Fruit fly (Drosophila melanogaster) S2 (cell line): ENCODE measurements around the gene Adar.

Experiments used
- CG8478 ChIP-seq: fragments of >200 bp; optimal IDR thresholded peaks from 2 replicates; lab custom pipeline; 2018
- CTCF ChIP-seq, 2 experiments: fragments of >200 bp; optimal IDR thresholded peaks; 2 replicates each; lab custom pipeline; 2018

Gene Adar

DNA sequence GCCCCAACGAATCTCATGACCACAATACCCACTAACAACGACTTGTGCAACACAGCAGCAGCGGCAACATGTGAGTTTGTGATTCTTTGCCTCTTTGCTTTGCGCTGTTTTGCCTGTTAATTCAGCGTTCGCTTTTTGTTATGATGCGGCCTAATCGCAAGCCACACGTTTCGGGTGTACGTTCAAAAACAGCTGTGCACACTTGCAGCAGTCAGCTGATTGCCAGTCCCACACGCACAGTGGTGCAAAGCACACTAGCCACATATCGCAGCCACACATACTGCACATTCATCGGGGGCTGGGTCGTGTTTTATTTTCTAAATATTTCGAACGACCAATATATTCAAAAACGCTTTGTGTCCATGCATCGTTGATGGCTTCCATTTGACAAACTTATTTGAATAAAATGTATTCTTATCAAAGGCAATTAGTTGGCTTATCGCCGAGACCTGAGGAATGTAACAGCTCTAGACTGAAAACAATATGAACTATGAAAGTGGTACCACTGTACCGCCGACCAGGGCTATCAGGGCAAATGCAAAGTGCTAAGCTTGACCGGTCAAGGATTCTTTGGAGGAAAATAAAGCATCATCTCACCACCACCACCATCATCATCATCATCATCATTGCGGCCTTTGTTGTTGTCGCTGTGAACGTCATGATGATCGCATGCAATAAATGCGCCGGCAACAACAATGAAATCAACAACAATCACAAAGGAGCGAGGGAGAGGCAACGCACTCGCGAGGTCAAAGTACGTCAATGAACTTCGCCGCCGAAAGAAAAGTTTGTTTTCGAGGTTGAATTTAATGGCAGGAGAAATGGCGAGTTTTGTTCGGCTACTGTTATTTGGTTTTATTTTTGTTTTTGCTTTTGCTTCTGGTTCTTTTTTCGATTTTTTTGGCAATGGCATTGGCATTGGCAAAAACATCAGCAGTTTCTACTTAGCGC is 52.7 kb downstream of the Adar start:
- TF ChIP-seq CTCF (optimal IDR thresholded peaks at IDR 0.05; lab: Kevin White, UChicago): no peak
- no peak for TF ChIP-seq CG8478 (lab: Kevin White, UChicago)

DNA sequence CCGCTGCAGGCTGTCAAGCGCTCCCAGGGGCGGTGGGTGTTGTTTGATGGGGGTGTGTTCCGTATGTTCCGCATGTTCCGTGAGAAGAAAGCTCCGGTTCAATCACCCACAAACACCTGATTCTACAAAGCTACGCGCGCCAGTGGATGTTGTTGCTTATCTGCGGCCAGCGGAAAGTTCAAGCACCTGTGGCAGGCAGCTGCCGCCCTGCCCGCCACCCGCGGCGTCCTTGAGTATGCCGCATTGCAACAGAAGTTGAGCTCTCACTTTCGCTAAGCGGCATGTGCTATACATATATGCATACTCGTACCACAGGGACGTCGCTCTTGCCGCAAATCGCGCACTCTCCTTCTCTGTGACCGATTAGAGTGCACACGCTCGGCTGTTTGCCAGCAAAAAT is 54.6 kb downstream of the Adar start:
- TF ChIP-seq CTCF (optimal IDR thresholded peaks at IDR 0.05; lab: Kevin White, UChicago) (no peak), CG8478 (lab: Kevin White, UChicago) (no peak)

DNA sequence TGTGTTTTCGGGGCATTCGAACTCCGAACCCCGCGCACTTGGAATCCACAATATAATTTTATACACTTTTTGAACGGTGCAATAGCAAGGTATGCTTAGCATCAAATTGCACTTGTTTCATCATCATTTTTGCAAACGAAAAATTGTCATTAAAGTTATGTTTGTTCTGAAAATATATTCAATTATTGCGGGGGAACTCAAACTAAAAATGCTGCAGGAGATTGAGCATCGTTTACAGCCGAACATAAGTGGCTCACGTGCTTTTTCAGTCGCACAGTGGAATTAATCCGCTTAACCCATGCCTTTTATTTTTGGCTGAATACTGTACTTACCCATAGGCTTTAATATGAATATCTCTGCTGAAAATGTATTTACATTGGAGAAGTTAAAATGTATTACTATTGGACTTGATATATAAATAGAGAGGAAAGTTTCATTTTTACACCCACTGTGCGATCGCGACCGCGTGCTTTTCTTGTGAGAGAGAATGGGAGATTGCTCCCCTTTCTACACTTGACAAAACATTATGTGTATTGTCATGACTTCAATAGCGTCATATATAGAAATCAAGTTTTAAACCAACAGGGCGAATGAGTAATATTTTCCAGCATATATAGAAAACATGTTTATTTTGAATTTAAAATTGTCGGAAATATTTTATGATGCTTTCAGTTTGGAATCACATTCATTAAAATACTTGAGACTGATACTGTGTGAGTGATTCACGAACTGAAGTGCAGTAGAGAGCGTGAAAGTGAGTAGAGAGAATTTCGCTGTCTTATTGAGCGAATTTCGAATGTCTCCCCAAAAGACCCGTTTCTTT is 57.1 kb downstream of the Adar start:
- TF ChIP-seq CG8478 (lab: Kevin White, UChicago): no peak
- no peak for TF ChIP-seq CTCF (optimal IDR thresholded peaks at IDR 0.05; lab: Kevin White, UChicago)

DNA sequence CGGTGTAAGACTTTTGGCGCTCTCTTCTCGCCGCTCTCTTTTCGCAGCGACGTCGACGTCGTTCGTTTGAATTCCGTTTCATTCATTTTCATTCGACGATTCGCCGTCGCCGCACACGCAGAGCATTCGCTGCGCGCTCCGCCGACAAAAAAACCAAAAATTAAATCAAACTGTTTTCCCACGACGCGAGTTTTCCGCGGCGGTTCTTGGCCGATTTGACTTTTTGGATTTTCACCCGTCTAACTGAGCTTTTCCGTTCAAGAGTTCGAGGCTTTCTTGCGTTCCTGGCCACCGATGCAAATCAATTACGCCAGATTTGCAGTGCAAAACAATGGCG is 57.7 kb downstream of the Adar start:
- TF ChIP-seq CG8478 (lab: Kevin White, UChicago): no peak
- no peak for TF ChIP-seq CTCF (optimal IDR thresholded peaks at IDR 0.05; lab: Kevin White, UChicago)

DNA sequence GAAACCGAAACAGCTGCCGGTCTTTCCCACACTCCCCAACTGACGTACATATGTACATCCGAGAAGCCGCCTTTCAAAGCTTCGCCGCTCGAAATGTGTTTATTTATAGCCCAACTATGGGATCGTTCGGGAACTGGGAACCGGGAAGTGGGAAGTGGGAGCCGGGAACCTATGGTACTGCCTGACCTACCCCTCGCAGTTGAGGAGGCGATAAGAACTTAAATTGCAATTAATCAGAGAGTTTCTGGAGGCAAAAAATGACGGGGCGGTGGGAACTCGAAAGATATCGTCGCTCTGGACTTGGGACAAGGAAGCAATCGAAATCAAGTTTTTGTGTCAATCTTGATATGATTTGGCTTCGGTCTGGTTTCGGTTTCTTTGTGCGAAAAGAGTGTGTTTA is 59.2 kb downstream of the Adar start:
- TF ChIP-seq CTCF (optimal IDR thresholded peaks at IDR 0.05; lab: Kevin White, UChicago): no peak
- no peak for TF ChIP-seq CG8478 (lab: Kevin White, UChicago)

DNA sequence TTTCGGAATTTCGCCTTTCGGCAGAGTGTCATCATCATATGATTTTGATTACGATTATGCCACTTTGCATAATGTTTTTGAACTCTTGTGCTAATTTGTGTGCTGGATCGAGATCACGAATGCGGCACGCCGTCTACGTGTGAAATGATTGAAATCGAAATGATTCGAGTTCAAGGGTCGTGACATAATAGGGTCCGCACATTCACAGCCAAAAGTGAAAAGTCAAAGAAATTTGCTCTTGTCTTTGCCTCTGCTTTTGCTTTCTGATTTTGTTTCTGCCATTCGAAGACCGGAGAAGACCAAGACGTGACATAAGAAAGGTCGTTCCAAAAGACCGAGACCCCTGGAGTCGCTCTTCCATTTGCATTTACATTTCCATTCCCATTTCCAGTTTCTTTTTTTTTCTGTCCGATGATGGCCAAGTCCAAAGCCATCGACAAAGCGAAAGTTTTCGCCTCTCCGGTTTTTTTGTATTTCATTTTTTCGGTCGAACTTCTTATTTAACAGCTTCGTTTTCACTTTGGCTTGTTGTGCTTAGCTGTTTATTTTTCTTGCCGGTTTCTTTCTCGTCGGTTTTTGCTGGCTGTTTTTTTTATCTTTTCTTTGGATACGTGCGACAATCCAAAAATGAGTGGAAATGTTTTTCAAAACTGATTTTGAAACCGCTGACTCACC is 61.3 kb downstream of the Adar start:
- TF ChIP-seq CTCF (optimal IDR thresholded peaks at IDR 0.05; lab: Kevin White, UChicago) (no peak), CG8478 (lab: Kevin White, UChicago) (no peak)
